Fruit fly (Drosophila melanogaster) whole organism, embryonic: ENCODE results near the gene CG1172.

Experiments
- Atf-2 ChIP-seq: fragments of 200-800 bp; sonication (Bioruptor generic); optimal IDR thresholded peaks from 2 replicates; lab custom pipeline; 2016; ENCODE audit warnings: missing biosample characterization, missing genetic modification characterization
- CG13296 ChIP-seq: fragments of 200-800 bp; sonication (Bioruptor generic); optimal IDR thresholded peaks from 3 replicates; lab custom pipeline; 2018; ENCODE audit warnings: missing biosample characterization, mild to moderate bottlenecking, missing genetic modification characterization
- CG15011 ChIP-seq: fragments of 200-800 bp; sonication (Bioruptor generic); optimal IDR thresholded peaks from 3 replicates; lab custom pipeline; 2018; ENCODE audit warnings: missing biosample characterization, mild to moderate bottlenecking, missing genetic modification characterization
- CG16779 ChIP-seq: fragments of 200-800 bp; sonication (Bioruptor generic); IDR thresholded peaks from 2 replicates; pipeline ENCODE4 v1.3.6; 2022; ENCODE audit warnings: missing biosample characterization, missing genetic modification characterization
- CG18011 ChIP-seq: fragments of 200-800 bp; sonication (Bioruptor generic); optimal IDR thresholded peaks from 2 replicates; lab custom pipeline; 2017; ENCODE audit warnings: missing biosample characterization, missing genetic modification characterization, mild to moderate bottlenecking, moderate library complexity, missing genotype
- CG32767 ChIP-seq: fragments of 200-800 bp; sonication (Bioruptor generic); IDR thresholded peaks from 2 replicates; pipeline ENCODE4 v1.3.6; 2022; ENCODE audit warnings: missing biosample characterization, missing genetic modification characterization
- CG42726 ChIP-seq: fragments of 200-800 bp; sonication (Bioruptor generic); IDR thresholded peaks from 2 replicates; pipeline ENCODE4 v1.3.6; 2022; ENCODE audit warnings: missing biosample characterization, missing genetic modification characterization; ENCODE audit not compliant: partially characterized antibody
- CG6175 ChIP-seq: fragments of 200-800 bp; sonication (Bioruptor generic); IDR thresholded peaks from 3 replicates; pipeline ENCODE4 v1.3.6; 2022; ENCODE audit warnings: missing biosample characterization, missing genetic modification characterization
- CG6272 ChIP-seq: fragments of 200-800 bp; sonication (Bioruptor generic); IDR thresholded peaks from 2 replicates; pipeline ENCODE4 v1.3.6; 2022; ENCODE audit warnings: missing biosample characterization, missing genetic modification characterization
- CG6791 ChIP-seq: fragments of 200-800 bp; sonication (Bioruptor generic); IDR thresholded peaks from 3 replicates; pipeline ENCODE4 v1.3.6; 2022; ENCODE audit warnings: missing biosample characterization, missing genetic modification characterization; ENCODE audit not compliant: partially characterized antibody
- CG9437 ChIP-seq: fragments of 200-800 bp; sonication (Bioruptor generic); optimal IDR thresholded peaks from 2 replicates; lab custom pipeline; 2018; ENCODE audit warnings: missing biosample characterization, mild to moderate bottlenecking, missing genetic modification characterization
- Chrac-16 ChIP-seq: fragments of 200-800 bp; sonication (Bioruptor generic); optimal IDR thresholded peaks from 3 replicates; lab custom pipeline; 2016; ENCODE audit warnings: missing biosample characterization, missing genetic modification characterization
- D ChIP-seq, 2 experiments: fragments of 200-800 bp in 1 of 2; fragments of >200 bp in 1 of 2; sonication (Bioruptor generic) in 1 of 2; optimal IDR thresholded peaks; 2 replicates in 1 of 2; 3 replicates in 1 of 2; lab custom pipeline; 2017; ENCODE audit warnings: mild to moderate bottlenecking in 1 of 2, missing biosample characterization in 1 of 2, missing genetic modification characterization in 1 of 2, missing genetic modification reagents in 1 of 2
- Doc2 ChIP-seq: fragments of 200-800 bp; sonication (Bioruptor generic); IDR thresholded peaks from 2 replicates; pipeline ENCODE4 v1.3.6; 2022; ENCODE audit warnings: missing biosample characterization, missing genetic modification characterization
- Drgx ChIP-seq: fragments of 200-800 bp; sonication (Bioruptor generic); IDR thresholded peaks from 2 replicates; pipeline ENCODE4 v1.3.6; 2022; ENCODE audit warnings: missing biosample characterization, missing genetic modification characterization
- Hr78 ChIP-seq, 2 experiments: fragments of 200-800 bp in 1 of 2; fragments of >200 bp in 1 of 2; sonication (Bioruptor generic) in 1 of 2; optimal IDR thresholded peaks; 2 replicates each; lab custom pipeline; 2017 to 2019; ENCODE audit warnings: missing biosample characterization in 2 of 2, missing genetic modification characterization in 2 of 2, mild to moderate bottlenecking in 1 of 2, moderate library complexity in 1 of 2
- Opbp ChIP-seq: fragments of 200-800 bp; sonication (Bioruptor generic); IDR thresholded peaks from 3 replicates; pipeline ENCODE4 v1.3.6; 2022; ENCODE audit warnings: missing biosample characterization, missing genetic modification characterization; ENCODE audit not compliant: partially characterized antibody
- Vsx1 ChIP-seq: fragments of 200-800 bp; sonication (Bioruptor generic); optimal IDR thresholded peaks from 2 replicates; lab custom pipeline; 2017; ENCODE audit warnings: missing biosample characterization, mild to moderate bottlenecking, missing genetic modification characterization, missing genetic modification reagents
- ato ChIP-seq: fragments of 200-800 bp; sonication (Bioruptor generic); IDR thresholded peaks from 2 replicates; pipeline ENCODE4 v1.3.6; 2022; ENCODE audit warnings: missing biosample characterization, missing genetic modification characterization; ENCODE audit not compliant: partially characterized antibody
- bsh ChIP-seq, 2 experiments: fragments of 200-800 bp; sonication (Bioruptor generic); optimal IDR thresholded peaks; 2 replicates each; lab custom pipeline; 2017 to 2018; ENCODE audit warnings: mild to moderate bottlenecking in 2 of 2, missing biosample characterization in 2 of 2, missing genetic modification characterization in 2 of 2, moderate library complexity in 1 of 2
- cas ChIP-seq: fragments of 200-800 bp; sonication (Bioruptor generic); IDR thresholded peaks from 2 replicates; pipeline ENCODE4 v1.3.6; 2022; ENCODE audit warnings: missing biosample characterization, missing genetic modification characterization
- chinmo ChIP-seq: fragments of 200-800 bp; sonication (Bioruptor generic); IDR thresholded peaks from 4 replicates; pipeline ENCODE4 v1.3.6; 2022; ENCODE audit warnings: missing biosample characterization, missing genetic modification characterization; ENCODE audit not compliant: partially characterized antibody
- croc ChIP-seq: fragments of 200-800 bp; sonication (Bioruptor generic); conservative IDR thresholded peaks from 3 replicates; pipeline ENCODE4 v1.3.6; 2022; ENCODE audit warnings: missing biosample characterization, missing genetic modification characterization
- crp ChIP-seq, 2 experiments: fragments of 200-800 bp; sonication (Bioruptor generic); optimal IDR thresholded peaks; 2 replicates in 1 of 2; 3 replicates in 1 of 2; lab custom pipeline; 2017; ENCODE audit warnings: missing biosample characterization in 2 of 2, missing genetic modification characterization in 2 of 2, mild to moderate bottlenecking in 1 of 2, moderate library complexity in 1 of 2
- disco-r ChIP-seq: fragments of 200-800 bp; sonication (Bioruptor generic); optimal IDR thresholded peaks from 2 replicates; lab custom pipeline; 2016; ENCODE audit warnings: missing biosample characterization, missing genetic modification characterization
- gcm2 ChIP-seq: fragments of 200-800 bp; sonication (Bioruptor generic); optimal IDR thresholded peaks from 2 replicates; lab custom pipeline; 2016; ENCODE audit warnings: missing biosample characterization, missing genetic modification characterization
- kni ChIP-seq: fragments of 200-800 bp; sonication (Bioruptor generic); optimal IDR thresholded peaks from 3 replicates; lab custom pipeline; 2017; ENCODE audit warnings: mild to moderate bottlenecking, missing biosample characterization, missing genetic modification reagents, missing genetic modification characterization
- nerfin-2 ChIP-seq: fragments of 200-800 bp; sonication (Bioruptor generic); IDR thresholded peaks from 2 replicates; pipeline ENCODE4 v1.3.6; 2022; ENCODE audit warnings: missing biosample characterization, missing genetic modification characterization; ENCODE audit not compliant: partially characterized antibody
- nom ChIP-seq: fragments of 200-800 bp; sonication (Bioruptor generic); optimal IDR thresholded peaks from 2 replicates; lab custom pipeline; 2017; ENCODE audit warnings: missing biosample characterization, missing genetic modification characterization, mild to moderate bottlenecking, moderate library complexity, missing genetic modification reagents
- oc ChIP-seq: fragments of 200-800 bp; sonication (Bioruptor generic); optimal IDR thresholded peaks from 2 replicates; lab custom pipeline; 2018; ENCODE audit warnings: missing biosample characterization, mild to moderate bottlenecking, missing genetic modification characterization, moderate library complexity
- sens ChIP-seq: fragments of 200-800 bp; sonication (Bioruptor generic); peaks from one replicate; lab custom pipeline; 2016; ENCODE audit warnings: missing biosample characterization, missing genetic modification characterization
- sim ChIP-seq: fragments of 200-800 bp; sonication (Bioruptor generic); IDR thresholded peaks from 2 replicates; pipeline ENCODE4 v1.3.6; 2022; ENCODE audit warnings: missing biosample characterization, missing genetic modification characterization
- sqz ChIP-seq: fragments of 200-800 bp; sonication (Bioruptor generic); optimal IDR thresholded peaks from 3 replicates; lab custom pipeline; 2018; ENCODE audit warnings: missing biosample characterization, mild to moderate bottlenecking, missing genetic modification characterization
- tll ChIP-seq, 2 experiments: fragments of 200-800 bp in 1 of 2; fragments of >200 bp in 1 of 2; sonication (Bioruptor generic) in 1 of 2; optimal IDR thresholded peaks; 2 replicates each; lab custom pipeline; 2017 to 2019; ENCODE audit warnings: missing biosample characterization in 2 of 2, missing genetic modification characterization in 2 of 2, mild to moderate bottlenecking in 1 of 2, moderate library complexity in 1 of 2
- unc-4 ChIP-seq: fragments of 200-800 bp; sonication (Bioruptor generic); IDR thresholded peaks from 2 replicates; pipeline ENCODE4 v1.3.6; 2022; ENCODE audit warnings: missing biosample characterization, missing genetic modification characterization; ENCODE audit not compliant: partially characterized antibody
- vvl ChIP-seq: fragments of 200-800 bp; sonication (Bioruptor generic); IDR thresholded peaks from 2 replicates; pipeline ENCODE4 v1.3.6; 2022; ENCODE audit warnings: missing biosample characterization, missing genetic modification characterization

Gene CG1172

DNA sequence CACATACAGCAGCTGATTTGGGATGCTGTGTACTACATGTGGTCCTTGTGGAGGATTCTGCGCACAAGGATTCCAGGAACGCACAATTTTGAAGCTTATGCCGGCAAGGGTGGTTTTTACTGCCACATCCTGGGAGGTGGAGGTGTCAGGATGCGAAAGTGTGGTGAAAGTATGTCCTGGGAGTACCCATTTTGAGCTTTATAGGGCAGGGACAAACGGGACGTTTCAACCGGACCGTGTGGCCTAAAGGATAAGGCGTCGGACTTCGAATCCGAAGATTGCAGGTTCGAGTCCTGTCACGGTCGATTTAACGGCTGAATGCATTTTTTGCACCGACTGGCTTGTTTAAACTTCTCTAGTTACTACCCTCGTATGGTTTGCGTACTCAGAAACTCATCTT lies 5.7 kb upstream of the CG1172 start (continued):
- TF ChIP-seq gcm2 (GFP tag; lab: Kevin White, UChicago) (no peak), nerfin-2 (0 out of 2 replicates have a peak, but pooled peaks have one; percentile 21), Chrac-16 (GFP tag; lab: Kevin White, UChicago) (no peak), CG32767 (GFP tag; lab: Robert Waterston, UW) (no peak), CG42726 (0 out of 2 replicates have a peak, but pooled peaks have one; percentile 9), CG13296 (GFP tag; lab: Kevin White, UChicago) (no peak), ato (GFP tag; lab: Robert Waterston, UW) (0 out of 2 replicates have a peak, but pooled peaks have one; percentile 17), Opbp (GFP tag; lab: Robert Waterston, UW) (0 out of 3 replicates have a peak, but pooled peaks have one; percentile 42), unc-4 (GFP tag; lab: Robert Waterston, UW) (0 out of 2 replicates have a peak, but pooled peaks have one; percentile 36)

DNA sequence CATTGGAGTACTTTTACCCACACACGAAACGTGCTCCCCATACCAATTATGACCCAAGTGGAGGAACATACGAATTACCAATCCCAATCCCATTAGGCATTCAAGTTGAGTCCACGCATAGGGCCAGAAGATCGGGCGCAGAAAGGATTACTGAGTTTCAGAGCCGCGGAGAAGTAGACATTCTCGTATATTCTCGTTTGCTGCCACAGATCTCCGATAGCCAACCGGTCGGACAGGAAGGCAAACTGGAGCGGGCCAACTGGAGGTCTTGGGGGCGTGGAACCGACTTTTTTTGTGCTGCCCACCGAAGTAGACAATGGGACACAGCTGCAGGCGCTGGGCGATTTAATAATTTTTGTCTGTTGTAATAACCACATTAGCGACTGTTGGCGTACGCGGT lies 4.7 kb upstream of the CG1172 start:
- TF ChIP-seq CG6791 (GFP tag; lab: Robert Waterston, UW) (no peak), CG15011 (GFP tag; lab: Kevin White, UChicago) (no peak), crp (GFP tag; optimal IDR thresholded peaks at IDR 0.05; lab: Kevin White, UChicago) (no peak), sqz (GFP tag; lab: Kevin White, UChicago) (no peak), Hr78 (GFP tag; optimal IDR thresholded peaks at IDR 0.05; lab: Kevin White, UChicago) (peak in 1 of 2 experiments; percentile 76), disco-r (GFP tag; lab: Kevin White, UChicago) (no peak), kni (GFP tag; lab: Kevin White, UChicago) (peak; percentile 62), nom (GFP tag; lab: Kevin White, UChicago) (peak; percentile 10), CG16779 (GFP tag; lab: Robert Waterston, UW) (no peak), CG6175 (GFP tag; lab: Robert Waterston, UW) (0 out of 3 replicates have a peak, but pooled peaks have one; percentile 13), vvl (GFP tag; lab: Robert Waterston, UW) (peak; percentile 15; the same call in 1 of the 2 replicates), oc (tag; lab: Kevin White, UChicago) (peak; percentile 2), chinmo (GFP tag; lab: Robert Waterston, UW) (0 out of 4 replicates have a peak, but pooled peaks have one; percentile 43)

DNA sequence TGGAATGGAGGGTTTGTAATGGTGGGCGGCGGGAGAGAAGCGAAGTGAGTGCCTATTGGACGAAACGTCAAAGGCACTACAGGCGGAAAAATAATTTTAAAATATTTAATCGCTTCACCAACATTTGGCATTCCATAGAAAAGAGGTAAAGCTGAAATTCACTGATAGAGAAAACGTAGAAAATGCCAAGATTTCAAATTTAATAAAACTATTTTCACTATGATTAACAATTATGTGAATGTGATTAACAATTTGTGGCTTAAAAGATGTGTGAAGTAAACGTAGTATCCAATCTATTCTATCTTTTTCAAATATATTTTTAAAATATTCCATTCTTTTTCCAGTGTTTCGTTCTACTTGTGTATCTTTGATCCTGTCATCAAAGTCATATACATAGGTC lies 4.3 kb upstream of the CG1172 start:
- TF ChIP-seq CG9437 (GFP tag; lab: Kevin White, UChicago) (no peak), Doc2 (GFP tag; lab: Robert Waterston, UW) (no peak), sim (no peak), Vsx1 (no peak), CG6272 (GFP tag; lab: Robert Waterston, UW) (no peak), croc (no peak), cas (GFP tag; lab: Robert Waterston, UW) (no peak), CG18011 (GFP tag; lab: Kevin White, UChicago) (no peak), Drgx (GFP tag; lab: Robert Waterston, UW) (peak; percentile 29; the same call in 1 of the 2 replicates), bsh (GFP tag; optimal IDR thresholded peaks at IDR 0.05; lab: Kevin White, UChicago) (peak in 1 of 2 experiments; percentile 4), sens (GFP tag; lab: Kevin White, UChicago) (peak; percentile 59), tll (GFP tag; optimal IDR thresholded peaks at IDR 0.05; lab: Kevin White, UChicago) (no peak), D (optimal IDR thresholded peaks at IDR 0.05; lab: Kevin White, UChicago) (no peak), D (GFP tag; optimal IDR thresholded peaks at IDR 0.05; lab: Kevin White, UChicago) (no peak), Atf-2 (GFP tag; lab: Kevin White, UChicago) (no peak)
- TF ChIP-seq, all 482 proteins: peak for 3
